Worm (Caenorhabditis elegans) whole organism, mixed stage, embryonic: Measurements from ENCODE around the gene catp-2.

Experiments
- M03D4.4 ChIP-seq: sonication (generic microtip); optimal IDR thresholded peaks from 2 replicates; lab custom pipeline; 2017; ENCODE audit warnings: mild to moderate bottlenecking, missing genetic modification characterization, missing compliant biosample characterization
- bed-3 ChIP-seq: fragments of 200-800 bp; sonication (Bioruptor generic); optimal IDR thresholded peaks from 3 replicates; lab custom pipeline; 2018; ENCODE audit warnings: mild to moderate bottlenecking, missing genetic modification characterization, moderate library complexity, missing compliant biosample characterization
- ceh-43 ChIP-seq: fragments of 200-800 bp; sonication (Bioruptor generic); optimal IDR thresholded peaks from 2 replicates; lab custom pipeline; 2018; ENCODE audit warnings: mild to moderate bottlenecking, missing genetic modification characterization, moderate library complexity, missing compliant biosample characterization
- ceh-83 ChIP-seq: fragments of 200-800 bp; sonication (Bioruptor generic); optimal IDR thresholded peaks from 2 replicates; lab custom pipeline; 2018; ENCODE audit warnings: mild to moderate bottlenecking, missing genetic modification characterization, missing compliant biosample characterization
- cnd-1 ChIP-seq: fragments of 200-800 bp; sonication (Bioruptor generic); optimal IDR thresholded peaks from 2 replicates; lab custom pipeline; 2018; ENCODE audit warnings: mild to moderate bottlenecking, missing genetic modification characterization, missing compliant biosample characterization
- elt-1 ChIP-seq: sonication (generic microtip); optimal IDR thresholded peaks from 2 replicates; lab custom pipeline; 2017; ENCODE audit warnings: missing genetic modification characterization, mild to moderate bottlenecking, missing compliant biosample characterization, antibody characterized with exemption, moderate library complexity, borderline replicate concordance; ENCODE audit not compliant: insufficient read depth
- elt-3 ChIP-seq: fragments of 150-350 bp; optimal IDR thresholded peaks from 2 replicates; lab custom pipeline; 2014; ENCODE audit warnings: missing biosample characterization, missing genetic modification characterization
- flh-1 ChIP-seq: fragments of 200-800 bp; sonication (Bioruptor generic); optimal IDR thresholded peaks from 2 replicates; lab custom pipeline; 2018; ENCODE audit warnings: mild to moderate bottlenecking, missing genetic modification characterization, moderate library complexity, missing compliant biosample characterization
- ham-2 ChIP-seq: fragments of 200-800 bp; sonication (Bioruptor generic); optimal IDR thresholded peaks from 2 replicates; lab custom pipeline; 2018; ENCODE audit warnings: mild to moderate bottlenecking, missing genetic modification characterization, missing compliant biosample characterization
- hlh-1 ChIP-seq: fragments of 150-350 bp; optimal IDR thresholded peaks from 2 replicates; lab custom pipeline; 2014; ENCODE audit warnings: missing biosample characterization, missing genetic modification reagents, missing genetic modification characterization
- lin-13 ChIP-seq: fragments of 150-350 bp; optimal IDR thresholded peaks from 2 replicates; lab custom pipeline; 2014; ENCODE audit warnings: missing biosample characterization, missing genetic modification characterization
- lin-32 ChIP-seq: fragments of 200-800 bp; sonication (Bioruptor generic); optimal IDR thresholded peaks from 2 replicates; lab custom pipeline; 2018; ENCODE audit warnings: mild to moderate bottlenecking, missing genetic modification characterization, missing compliant biosample characterization
- lsy-2 ChIP-seq: fragments of 150-350 bp; optimal IDR thresholded peaks from 2 replicates; lab custom pipeline; 2014; ENCODE audit warnings: missing biosample characterization, missing genetic modification characterization
- mab-5 ChIP-seq: fragments of 150-350 bp; optimal IDR thresholded peaks from 2 replicates; lab custom pipeline; 2014; ENCODE audit warnings: missing biosample characterization, missing genetic modification characterization
- mep-1 ChIP-seq: fragments of 150-350 bp; optimal IDR thresholded peaks from 2 replicates; lab custom pipeline; 2017; ENCODE audit warnings: missing biosample characterization, missing genetic modification reagents, missing genetic modification characterization, inconsistent platforms
- mls-2 ChIP-seq: sonication (generic microtip); optimal IDR thresholded peaks from 2 replicates; lab custom pipeline; 2016; ENCODE audit warnings: mild to moderate bottlenecking, missing genetic modification characterization, moderate library complexity, missing compliant biosample characterization
- nhr-12 ChIP-seq: fragments of 150-350 bp; optimal IDR thresholded peaks from 2 replicates; lab custom pipeline; 2014; ENCODE audit warnings: missing biosample characterization, missing genetic modification characterization
- nhr-2 ChIP-seq: fragments of 150-350 bp; optimal IDR thresholded peaks from 2 replicates; lab custom pipeline; 2014; ENCODE audit warnings: missing biosample characterization, missing genetic modification characterization
- nhr-28 ChIP-seq: fragments of 150-350 bp; optimal IDR thresholded peaks from 2 replicates; lab custom pipeline; 2014; ENCODE audit warnings: missing biosample characterization, missing genetic modification characterization
- nhr-76 ChIP-seq: sonication (generic microtip); optimal IDR thresholded peaks from 2 replicates; lab custom pipeline; 2017; ENCODE audit warnings: missing biosample characterization, missing genetic modification characterization
- sem-2 ChIP-seq: fragments of 200-800 bp; sonication (Bioruptor generic); optimal IDR thresholded peaks from 2 replicates; lab custom pipeline; 2018; ENCODE audit warnings: mild to moderate bottlenecking, missing genetic modification characterization, missing compliant biosample characterization
- snpc-4 ChIP-seq: fragments of 150-350 bp; optimal IDR thresholded peaks from 2 replicates; lab custom pipeline; 2014; ENCODE audit warnings: missing biosample characterization, missing genetic modification characterization
- sptf-1 ChIP-seq: sonication (generic microtip); optimal IDR thresholded peaks from 2 replicates; lab custom pipeline; 2017; ENCODE audit warnings: mild to moderate bottlenecking, missing genetic modification characterization, moderate library complexity, missing compliant biosample characterization
- tbx-8 ChIP-seq: fragments of 200-800 bp; sonication (Bioruptor generic); optimal IDR thresholded peaks from 2 replicates; lab custom pipeline; 2018; ENCODE audit warnings: mild to moderate bottlenecking, missing genetic modification characterization, moderate library complexity, missing compliant biosample characterization
- unc-120 ChIP-seq: sonication (generic microtip); optimal IDR thresholded peaks from 2 replicates; lab custom pipeline; 2017; ENCODE audit warnings: missing genetic modification characterization, missing compliant biosample characterization; ENCODE audit not compliant: poor library complexity, severe bottlenecking
- unc-39 ChIP-seq: fragments of 150-350 bp; optimal IDR thresholded peaks from 2 replicates; lab custom pipeline; 2014; ENCODE audit warnings: missing biosample characterization, missing genetic modification characterization
- unc-62 ChIP-seq: fragments of 150-350 bp; optimal IDR thresholded peaks from 2 replicates; lab custom pipeline; 2014; ENCODE audit warnings: missing biosample characterization, missing genetic modification reagents, missing genetic modification characterization
- ztf-11 ChIP-seq: fragments of 150-350 bp; optimal IDR thresholded peaks from 2 replicates; lab custom pipeline; 2014; ENCODE audit warnings: missing biosample characterization, missing genetic modification characterization

Gene catp-2

DNA sequence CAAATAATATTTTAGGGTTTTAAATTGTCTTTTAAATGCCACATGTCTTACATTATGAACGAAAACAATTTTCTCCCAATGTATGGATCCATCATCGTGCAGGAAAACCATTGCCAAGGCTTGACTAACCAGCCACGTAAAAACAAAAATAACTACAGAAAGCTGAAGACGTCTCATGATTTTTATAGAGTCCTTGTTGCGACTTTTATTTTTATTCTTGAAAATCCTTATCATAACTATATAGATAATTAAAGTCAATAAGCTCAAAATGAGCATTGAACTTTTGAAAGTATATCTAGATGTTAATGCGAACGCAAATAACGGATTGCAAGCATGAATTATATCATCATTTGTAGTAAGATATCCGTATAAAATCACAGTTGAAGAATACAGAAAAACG, 45.6 kb downstream of the catp-2 start:
- TF ChIP-seq ham-2 (GFP tag; lab: Kevin White, UChicago) (no peak), nhr-76 (tag; lab: Kevin White, UChicago) (no peak), mab-5 (no peak), mls-2 (no peak), unc-120 (tag; lab: Kevin White, UChicago) (no peak), M03D4.4 (tag; lab: Kevin White, UChicago) (no peak), unc-62 (GFP tag; lab: Kevin White, UChicago) (no peak), elt-1 (tag; lab: Kevin White, UChicago) (no peak), sem-2 (GFP tag; lab: Kevin White, UChicago) (no peak), ceh-83 (no peak), nhr-12 (tag; lab: Kevin White, UChicago) (no peak)

- TF ChIP-seq sem-2 (GFP tag; lab: Kevin White, UChicago) (no peak), sptf-1 (tag; lab: Kevin White, UChicago) (no peak), flh-1 (no peak), lsy-2 (tag; lab: Kevin White, UChicago) (no peak), tbx-8 (GFP tag; lab: Kevin White, UChicago) (no peak), M03D4.4 (tag; lab: Kevin White, UChicago) (no peak), lin-32 (GFP tag; lab: Kevin White, UChicago) (no peak), ztf-11 (tag; lab: Kevin White, UChicago) (no peak), elt-1 (tag; lab: Kevin White, UChicago) (no peak), bed-3 (GFP tag; lab: Kevin White, UChicago) (no peak), unc-39 (tag; lab: Kevin White, UChicago) (no peak), ham-2 (GFP tag; lab: Kevin White, UChicago) (no peak), elt-3 (tag; lab: Kevin White, UChicago) (no peak), ceh-83 (no peak), snpc-4 (tag; lab: Kevin White, UChicago) (no peak)
Measured at ce11 chrV:4980873-4981272, 46.4 kb downstream of the catp-2 start, which contains the start of gene srsx-12. Gene srsx-12, minus strand, starts transcription at chrV:4980973.

DNA sequence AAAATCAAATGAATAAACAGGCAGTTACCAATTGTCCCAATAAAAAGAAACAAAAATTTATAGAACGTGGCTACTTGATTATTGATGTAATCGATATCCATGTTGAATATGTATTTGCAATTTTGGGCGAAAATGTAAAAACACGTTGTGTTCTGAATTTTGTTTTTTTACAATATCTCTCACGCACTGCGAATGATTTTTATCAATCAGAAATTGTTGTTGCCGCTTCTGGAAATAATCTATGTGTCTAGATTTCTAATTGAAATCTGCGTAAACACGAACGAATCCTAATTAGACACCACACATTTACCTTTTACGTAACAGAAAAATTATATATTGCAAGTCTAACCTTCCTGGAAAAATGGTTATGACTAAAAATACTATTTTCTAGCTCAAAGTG, 48.6 kb downstream of the catp-2 start, which contains the start of gene srsx-13:
Gene srsx-13, minus strand, starts transcription at position 101 of the 400 bp plus-strand sequence.
- TF ChIP-seq lin-13 (tag; lab: Kevin White, UChicago) (no peak), hlh-1 (tag; lab: Kevin White, UChicago) (no peak), nhr-2 (no peak), flh-1 (no peak), ham-2 (GFP tag; lab: Kevin White, UChicago) (no peak), M03D4.4 (tag; lab: Kevin White, UChicago) (no peak), tbx-8 (GFP tag; lab: Kevin White, UChicago) (no peak), mep-1 (tag; lab: Kevin White, UChicago) (no peak), mls-2 (no peak)

- TF ChIP-seq mab-5 (no peak), elt-1 (tag; lab: Kevin White, UChicago) (no peak), cnd-1 (no peak), nhr-28 (tag; lab: Kevin White, UChicago) (no peak), ceh-43 (GFP tag; lab: Kevin White, UChicago) (no peak), M03D4.4 (tag; lab: Kevin White, UChicago) (no peak)
Measured at ce11 chrV:4987097-4987496, 52.6 kb downstream of the catp-2 start, which contains the start of gene ncx-8. Gene ncx-8, minus strand, starts transcription at chrV:4987197.
